Fruit fly (Drosophila melanogaster) whole organism: ENCODE measurements around the gene Amacr.

ENCODE experiments used
- psq ChIP-seq: fragments of >200 bp; optimal IDR thresholded peaks from 2 replicates; lab custom pipeline; 2017
- usp ChIP-seq: fragments of >200 bp; optimal IDR thresholded peaks from 2 replicates; lab custom pipeline; 2017; ENCODE audit warnings: missing biosample characterization, missing genetic modification characterization, mixed read lengths

DNA sequence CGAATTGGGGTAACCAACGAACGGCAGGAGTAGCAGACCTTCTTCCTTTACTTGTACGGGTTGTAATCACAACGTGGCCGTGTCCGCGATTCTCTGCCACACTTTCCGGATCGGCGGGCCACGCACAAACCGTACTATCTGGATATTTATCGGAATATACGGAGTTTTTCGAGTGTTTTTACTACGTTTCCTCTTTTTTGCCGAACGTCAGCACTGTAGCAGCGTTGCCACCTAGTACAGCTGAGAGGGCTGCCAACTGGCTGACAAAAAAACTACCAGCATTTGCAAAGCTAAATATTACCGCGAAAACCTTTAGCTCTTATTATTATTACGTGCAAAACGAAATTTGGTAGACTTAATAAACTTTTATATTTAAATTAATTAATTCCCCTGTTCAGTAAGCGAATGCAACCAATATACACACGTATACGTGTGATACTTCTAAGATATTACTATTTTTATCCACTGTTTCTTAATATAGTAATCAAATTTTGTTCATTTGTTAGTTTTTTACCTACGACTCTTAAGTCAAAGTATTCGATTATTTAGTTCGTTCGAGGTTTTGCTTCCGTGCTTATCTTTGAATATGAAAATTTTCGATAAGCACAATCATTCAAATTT, 18.0 kb downstream of the Amacr start, which contains the start of gene TM9SF2:
- TF ChIP-seq usp (GFP tag; lab: Kevin White, UChicago) (no peak), psq (lab: Kevin White, UChicago) (no peak)
